Worm (Caenorhabditis elegans): ENCODE data around the gene F46H5.4.

ce11 chrX:7279671-7280389, 25.4 kb upstream of the F46H5.4 start, which contains the start of gene unc-10:
- TF ChIP-seq ceh-39 (tag; optimal IDR thresholded peaks at IDR 0.05) (no peak), nhr-28 (tag; optimal IDR thresholded peaks at IDR 0.05) (no peak), snpc-4 (tag; optimal IDR thresholded peaks at IDR 0.05) (no peak), nhr-12 (tag; optimal IDR thresholded peaks at IDR 0.05) (no peak), sem-2 (GFP tag; optimal IDR thresholded peaks at IDR 0.05) (no peak)
